Worm (Caenorhabditis elegans): Measurements from ENCODE around the gene ugt-60.

ce11 chrIII:9663943-9664342 lies 14.9 kb downstream of the ugt-60 start:
- no peak for TF ChIP-seq pha-4 (tag; optimal IDR thresholded peaks at IDR 0.05)
- TF ChIP-seq snpc-4 (tag; optimal IDR thresholded peaks at IDR 0.05): no peak
- TF ChIP-seq elt-1 (tag; optimal IDR thresholded peaks at IDR 0.05): no peak
- no peak for TF ChIP-seq nhr-237 (tag; optimal IDR thresholded peaks at IDR 0.05)
- TF ChIP-seq ceh-16 (tag; optimal IDR thresholded peaks at IDR 0.05): no peak
- no peak for TF ChIP-seq ceh-28 (tag; optimal IDR thresholded peaks at IDR 0.05)
- no peak for TF ChIP-seq egl-27 (tag; optimal IDR thresholded peaks at IDR 0.05)
- no peak for TF ChIP-seq ceh-82 (tag; optimal IDR thresholded peaks at IDR 0.05)
- TF ChIP-seq nhr-11 (tag; optimal IDR thresholded peaks at IDR 0.05): no peak
- TF ChIP-seq nhr-77 (tag; optimal IDR thresholded peaks at IDR 0.05): no peak
- TF ChIP-seq hmg-11 (tag; optimal IDR thresholded peaks at IDR 0.05): no peak
- no peak for TF ChIP-seq fkh-10 (GFP tag; optimal IDR thresholded peaks at IDR 0.05)
- no peak for TF ChIP-seq nhr-28 (tag; optimal IDR thresholded peaks at IDR 0.05)
- TF ChIP-seq tbx-2 (tag; optimal IDR thresholded peaks at IDR 0.05): no peak
